Worm (Caenorhabditis elegans): ENCODE measurements around the gene aco-2.

DNA sequence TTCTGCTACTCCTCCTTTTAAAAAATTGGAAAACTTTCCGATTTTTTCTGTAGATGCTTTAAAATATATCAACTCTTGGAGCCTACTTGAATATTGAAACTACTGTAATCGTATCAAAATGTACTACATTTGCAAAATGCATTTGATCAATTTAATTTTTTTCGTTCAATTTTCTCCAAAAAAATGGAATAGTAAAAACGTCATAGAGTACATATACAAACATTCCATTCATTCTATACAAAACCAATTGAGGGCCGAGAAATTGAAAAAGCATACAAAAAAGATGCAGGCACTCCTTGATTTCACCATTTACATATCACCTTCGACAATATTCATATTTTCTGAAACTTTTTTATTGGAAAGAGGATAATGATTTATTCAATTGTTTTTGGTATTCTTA, 30.6 kb downstream of the aco-2 start, which contains the start of gene C06G4.6:
- TF ChIP-seq nhr-11 (tag; optimal IDR thresholded peaks at IDR 0.05) (no peak), cey-2 (tag; optimal IDR thresholded peaks at IDR 0.05; ENCODE audit: borderline replicate concordance, insufficient read depth) (no peak), ceh-32 (tag; optimal IDR thresholded peaks at IDR 0.05; ENCODE audit: poor library complexity) (no peak), ama-1 (optimal IDR thresholded peaks at IDR 0.05) (no peak), nhr-41 (GFP tag; IDR thresholded peaks at IDR 0.05) (no peak), hlh-30 (tag; optimal IDR thresholded peaks at IDR 0.05; ENCODE audit: insufficient read depth) (no peak), daf-19 (GFP tag; conservative IDR thresholded peaks at IDR 0.05) (no peak), spr-3 (GFP tag; optimal IDR thresholded peaks at IDR 0.05) (no peak), unc-62 (GFP tag; optimal IDR thresholded peaks at IDR 0.05 in 1 of 2) (no peak), unc-62 (tag; optimal IDR thresholded peaks at IDR 0.05) (no peak), dpl-1 (GFP tag; optimal IDR thresholded peaks at IDR 0.05) (no peak), nhr-28 (tag; optimal IDR thresholded peaks at IDR 0.05) (no peak)

Data from whole organism, L4 larva.